Worm (Caenorhabditis elegans) whole organism, L4 larva: Measurements from ENCODE around the gene pitp-1.
A peak's percentile ranks its signal among the peaks of the same experiment; 100 is the strongest.

Source experiments
- F10B5.3 ChIP-seq: sonication (generic microtip); optimal IDR thresholded peaks from 2 replicates; lab custom pipeline; 2016; ENCODE audit warnings: mild to moderate bottlenecking, missing genetic modification characterization, missing compliant biosample characterization
- F26F4.8 ChIP-seq: fragments of 200-800 bp; sonication (Bioruptor generic); conservative IDR thresholded peaks from 2 replicates; pipeline ENCODE4 v1.3.6; 2022; ENCODE audit warnings: missing genetic modification characterization, missing compliant biosample characterization
- F44E2.7 ChIP-seq: fragments of 200-800 bp; sonication (Bioruptor generic); IDR thresholded peaks from 2 replicates; pipeline ENCODE4 v2.1.2; 2022; ENCODE audit warnings: missing genetic modification characterization, missing compliant biosample characterization
- Y48G9A.11 ChIP-seq: fragments of 200-800 bp; sonication (Bioruptor generic); IDR thresholded peaks from 2 replicates; pipeline ENCODE4 v1.3.6; 2022; ENCODE audit warnings: missing genetic modification reagents, missing genetic modification characterization, missing compliant biosample characterization
- aha-1 ChIP-seq: fragments of 150-350 bp; peaks from one replicate; lab custom pipeline; 2014; ENCODE audit warnings: missing biosample characterization, missing genetic modification characterization
- daf-16 ChIP-seq, 3 experiments: sonication (generic microtip); optimal IDR thresholded peaks; 2 replicates each; lab custom pipeline; 2016 to 2017; ENCODE audit warnings: missing genetic modification characterization in 3 of 3, missing genetic modification reagents in 3 of 3, mild to moderate bottlenecking in 2 of 3, missing compliant biosample characterization in 2 of 3, missing biosample characterization in 1 of 3, moderate library complexity in 1 of 3
- dmd-6 ChIP-seq: fragments of 200-800 bp; sonication (Bioruptor generic); IDR thresholded peaks from 2 replicates; pipeline ENCODE4 v1.3.6; 2022; ENCODE audit warnings: missing genetic modification reagents, missing genetic modification characterization, missing compliant biosample characterization
- dmd-8 ChIP-seq: fragments of 200-800 bp; sonication (Bioruptor generic); IDR thresholded peaks from 2 replicates; pipeline ENCODE4 v1.3.6; 2022; ENCODE audit warnings: missing genetic modification characterization, missing compliant biosample characterization
- dmd-9 ChIP-seq: fragments of 200-800 bp; sonication (Bioruptor generic); IDR thresholded peaks from 2 replicates; pipeline ENCODE4 v1.3.6; 2022; ENCODE audit warnings: missing genetic modification reagents, missing genetic modification characterization, missing compliant biosample characterization
- dve-1 ChIP-seq: sonication (generic microtip); optimal IDR thresholded peaks from 2 replicates; lab custom pipeline; 2017; ENCODE audit warnings: antibody characterized with exemption, mild to moderate bottlenecking, missing genetic modification characterization, missing compliant biosample characterization; ENCODE audit not compliant: insufficient read depth
- hlh-11 ChIP-seq: fragments of 200-800 bp; sonication (Bioruptor generic); optimal IDR thresholded peaks from 2 replicates; lab custom pipeline; 2018; ENCODE audit warnings: mild to moderate bottlenecking, missing genetic modification characterization, missing compliant biosample characterization
- hlh-30 ChIP-seq: sonication (generic microtip); optimal IDR thresholded peaks from 2 replicates; lab custom pipeline; 2017; ENCODE audit warnings: antibody characterized with exemption, mild to moderate bottlenecking, missing genetic modification characterization, missing compliant biosample characterization; ENCODE audit not compliant: insufficient read depth
- lin-1 ChIP-seq: fragments of 200-800 bp; sonication (Bioruptor generic); IDR thresholded peaks from 2 replicates; pipeline ENCODE4 v1.3.6; 2022; ENCODE audit warnings: missing genetic modification reagents, missing genetic modification characterization, missing compliant biosample characterization
- lin-38 ChIP-seq: fragments of 200-800 bp; sonication (Bioruptor generic); IDR thresholded peaks from 2 replicates; pipeline ENCODE4 v1.3.6; 2022; ENCODE audit warnings: missing genetic modification reagents, missing genetic modification characterization, missing compliant biosample characterization
- lsy-2 ChIP-seq, 2 experiments: fragments of 150-350 bp in 1 of 2; sonication (generic microtip) in 1 of 2; optimal IDR thresholded peaks; 2 replicates each; lab custom pipeline; 2014 to 2017; ENCODE audit warnings: missing biosample characterization in 2 of 2, missing genetic modification characterization in 2 of 2
- mdl-1 ChIP-seq, 2 experiments: fragments of 150-350 bp in 1 of 2; sonication (generic microtip) in 1 of 2; optimal IDR thresholded peaks; 2 replicates each; lab custom pipeline; 2014 to 2017; ENCODE audit warnings: missing biosample characterization in 2 of 2, missing genetic modification characterization in 2 of 2
- mxl-2 ChIP-seq: fragments of 200-800 bp; sonication (Bioruptor generic); conservative IDR thresholded peaks from 2 replicates; pipeline ENCODE4 v1.3.6; 2022; ENCODE audit warnings: missing genetic modification reagents, missing genetic modification characterization, missing compliant biosample characterization
- mxl-3 ChIP-seq: fragments of 200-800 bp; sonication (Bioruptor generic); optimal IDR thresholded peaks from 2 replicates; lab custom pipeline; 2018; ENCODE audit warnings: mild to moderate bottlenecking, missing genetic modification characterization, missing compliant biosample characterization
- nhr-102 ChIP-seq: sonication (generic microtip); optimal IDR thresholded peaks from 2 replicates; lab custom pipeline; 2016; ENCODE audit warnings: mild to moderate bottlenecking, missing genetic modification characterization, moderate library complexity, missing compliant biosample characterization
- nhr-11 ChIP-seq: fragments of 150-350 bp; optimal IDR thresholded peaks from 2 replicates; lab custom pipeline; 2014; ENCODE audit warnings: missing biosample characterization, missing genetic modification characterization
- nhr-28 ChIP-seq: fragments of 150-350 bp; optimal IDR thresholded peaks from 2 replicates; lab custom pipeline; 2014; ENCODE audit warnings: missing biosample characterization, missing genetic modification characterization
- nhr-48 ChIP-seq: sonication (generic microtip); optimal IDR thresholded peaks from 2 replicates; lab custom pipeline; 2016; ENCODE audit warnings: mild to moderate bottlenecking, missing genetic modification characterization, missing compliant biosample characterization
- nhr-76 ChIP-seq: fragments of 150-350 bp; optimal IDR thresholded peaks from 2 replicates; lab custom pipeline; 2014; ENCODE audit warnings: missing biosample characterization, missing genetic modification characterization
- pha-4 ChIP-seq, 2 experiments: fragments of 150-350 bp in 1 of 2; fragments of 200-800 bp in 1 of 2; sonication (Bioruptor generic) in 1 of 2; IDR thresholded peaks in 1 of 2; optimal IDR thresholded peaks in 1 of 2; 2 replicates each; pipeline versions ENCODE4 v1.3.6 to Lab custom; 2014 to 2022; ENCODE audit warnings: missing genetic modification characterization in 2 of 2, missing genetic modification reagents in 2 of 2, missing biosample characterization in 1 of 2, missing compliant biosample characterization in 1 of 2
- php-3 ChIP-seq: fragments of 200-800 bp; sonication (Bioruptor generic); IDR thresholded peaks from 2 replicates; pipeline ENCODE4 v1.3.6; 2022; ENCODE audit warnings: missing genetic modification reagents, missing genetic modification characterization, missing compliant biosample characterization
- pqm-1 ChIP-seq: sonication (generic microtip); optimal IDR thresholded peaks from 2 replicates; lab custom pipeline; 2017; ENCODE audit warnings: missing biosample characterization, missing genetic modification characterization
- rbr-2 ChIP-seq: sonication (generic microtip); optimal IDR thresholded peaks from 2 replicates; lab custom pipeline; 2016; ENCODE audit warnings: missing genotype, missing genetic modification characterization, missing compliant biosample characterization
- sdz-12 ChIP-seq: fragments of 200-800 bp; sonication (Bioruptor generic); optimal IDR thresholded peaks from 2 replicates; lab custom pipeline; 2018; ENCODE audit warnings: mild to moderate bottlenecking, missing genetic modification characterization, missing compliant biosample characterization
- skn-1 ChIP-seq: fragments of 150-350 bp; optimal IDR thresholded peaks from 2 replicates; lab custom pipeline; 2014; ENCODE audit warnings: missing biosample characterization, missing genetic modification characterization
- spr-1 ChIP-seq: sonication (generic microtip); optimal IDR thresholded peaks from 2 replicates; lab custom pipeline; 2016; ENCODE audit warnings: mild to moderate bottlenecking, missing genetic modification characterization, missing compliant biosample characterization
- unc-62 ChIP-seq, 3 experiments: fragments of 150-350 bp in 1 of 3; sonication (generic microtip); optimal IDR thresholded peaks in 2 of 3; peaks in 1 of 3; 1 replicate in 1 of 3; 2 replicates in 2 of 3; lab custom pipeline; 2014 to 2017; ENCODE audit warnings: missing biosample characterization in 3 of 3, missing genetic modification characterization in 3 of 3, missing genetic modification reagents in 3 of 3, missing genotype in 1 of 3
- ztf-7 ChIP-seq: fragments of 150-350 bp; optimal IDR thresholded peaks from 2 replicates; lab custom pipeline; 2014; ENCODE audit warnings: missing biosample characterization, missing genetic modification characterization

The pitp-1 gene

DNA sequence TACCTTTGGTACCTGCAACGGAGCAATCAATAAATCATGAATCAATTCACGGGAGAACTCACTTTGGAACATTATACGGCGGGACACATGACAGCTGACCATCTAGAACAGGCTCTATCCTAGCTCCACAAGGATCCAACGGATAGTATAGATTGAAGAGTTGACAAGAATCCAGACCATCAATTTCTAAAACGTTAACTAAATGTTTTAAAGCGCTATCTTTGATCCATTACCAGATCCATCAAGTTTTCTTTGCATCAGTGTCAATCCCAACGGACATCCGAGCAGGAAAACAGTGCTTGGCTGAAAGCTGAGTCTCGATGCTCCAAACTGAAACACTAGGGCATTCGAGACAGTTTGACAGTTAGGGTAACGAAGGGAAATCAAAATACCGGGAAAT is 6.2 kb downstream of the pitp-1 start:
- TF ChIP-seq dmd-9 (GFP tag; lab: Robert Waterston, UW): no peak
- TF ChIP-seq nhr-76: no peak
- TF ChIP-seq unc-62 (GFP tag; optimal IDR thresholded peaks at IDR 0.05 in 1 of 2; lab: Kevin White, UChicago): peak in 1 of 2 experiments; percentile 97
- TF ChIP-seq unc-62 (tag; optimal IDR thresholded peaks at IDR 0.05; lab: Kevin White, UChicago): no peak
- no peak for TF ChIP-seq pha-4 (GFP tag; IDR thresholded peaks at IDR 0.05; lab: Robert Waterston, UW)
- no peak for TF ChIP-seq pha-4 (tag; optimal IDR thresholded peaks at IDR 0.05; lab: Kevin White, UChicago)
- TF ChIP-seq, all 104 proteins: peak for 1

DNA sequence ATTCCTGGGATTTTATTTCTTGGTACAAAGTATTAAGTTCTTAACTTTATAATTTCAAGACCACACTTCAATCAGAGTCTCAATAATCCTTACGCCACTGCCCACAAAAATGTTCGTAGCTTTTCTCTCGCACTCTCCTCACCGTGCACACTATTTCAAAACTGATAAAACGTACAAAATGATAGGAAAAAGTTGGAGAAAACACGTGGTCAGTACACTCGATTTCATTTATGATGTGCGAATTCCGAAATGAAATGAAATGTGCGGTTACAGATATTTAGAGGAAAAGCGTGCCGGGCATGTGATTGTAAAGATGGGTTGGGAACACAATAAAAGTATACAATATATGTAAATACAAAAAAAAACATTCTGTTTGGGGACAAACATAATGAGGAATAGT is 9.2 kb downstream of the pitp-1 start:
- TF ChIP-seq nhr-48 (tag; lab: Kevin White, UChicago) (peak; percentile 77), dmd-6 (GFP tag; lab: Robert Waterston, UW) (peak; percentile 92), hlh-30 (tag; lab: Kevin White, UChicago) (peak; percentile 61), mxl-2 (GFP tag; lab: Robert Waterston, UW) (0 out of 2 replicates have a peak, but pooled peaks have one; percentile 21), nhr-28 (tag; lab: Kevin White, UChicago) (peak; percentile 65), pqm-1 (tag; lab: Kevin White, UChicago) (peak; percentile 55), dmd-8 (GFP tag; lab: Robert Waterston, UW) (no peak), mdl-1 (tag; optimal IDR thresholded peaks at IDR 0.05; lab: Kevin White, UChicago) (peak in 1 of 2 experiments; percentile 52), daf-16 (GFP tag; optimal IDR thresholded peaks at IDR 0.05; lab: Kevin White, UChicago) (no peak), daf-16 (tag; optimal IDR thresholded peaks at IDR 0.05; lab: Kevin White, UChicago) (peak; percentile 67), hlh-11 (peak; percentile 74), lsy-2 (tag; optimal IDR thresholded peaks at IDR 0.05; lab: Kevin White, UChicago) (peak in 1 of 2 experiments; percentile 18), aha-1 (peak; percentile 71), dve-1 (tag; lab: Kevin White, UChicago) (peak; percentile 85), mxl-3 (GFP tag; lab: Kevin White, UChicago) (peak; percentile 79), sdz-12 (GFP tag; lab: Kevin White, UChicago) (no peak), lin-1 (GFP tag; lab: Robert Waterston, UW) (0 out of 2 replicates have a peak, but pooled peaks have one; percentile 50), spr-1 (tag; lab: Kevin White, UChicago) (no peak), F10B5.3 (tag; lab: Kevin White, UChicago) (no peak), ztf-7 (no peak), nhr-102 (tag; lab: Kevin White, UChicago) (peak; percentile 20), php-3 (GFP tag; lab: Robert Waterston, UW) (peak; percentile 52; the same call in 1 of the 2 replicates), Y48G9A.11 (GFP tag; lab: Robert Waterston, UW) (no peak)

DNA sequence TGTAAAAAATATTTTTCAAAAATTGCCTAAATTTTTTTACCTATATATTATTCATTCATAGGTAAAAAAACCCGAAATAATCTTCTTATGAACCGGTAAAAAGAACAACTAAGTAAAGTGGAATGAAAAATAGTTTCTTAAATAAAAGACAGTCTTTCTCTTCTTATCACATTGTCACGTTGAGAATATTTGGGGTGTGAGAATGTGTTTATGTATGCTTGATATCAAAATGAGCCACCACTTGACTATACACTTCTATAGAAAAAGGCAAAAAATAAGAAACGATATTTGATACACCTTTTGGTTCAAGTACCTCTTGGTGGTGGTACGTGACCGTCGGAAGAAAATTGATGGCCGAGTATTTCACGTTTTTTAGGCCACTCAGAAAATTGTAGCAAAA is 10.1 kb downstream of the pitp-1 start, which contains the start of gene hmit-1.3:
TSS of gene hmit-1.3 (minus strand) at position 103 of the 400 bp plus-strand sequence.
- TF ChIP-seq pqm-1 (tag; lab: Kevin White, UChicago) (peak; percentile 20), daf-16 (GFP tag; optimal IDR thresholded peaks at IDR 0.05; lab: Kevin White, UChicago) (no peak), daf-16 (tag; optimal IDR thresholded peaks at IDR 0.05; lab: Kevin White, UChicago) (peak; percentile 71), mdl-1 (tag; optimal IDR thresholded peaks at IDR 0.05; lab: Kevin White, UChicago) (no peak), nhr-28 (tag; lab: Kevin White, UChicago) (peak; percentile 25), hlh-11 (peak; percentile 18), skn-1 (tag; lab: Kevin White, UChicago) (no peak), hlh-30 (tag; lab: Kevin White, UChicago) (peak; percentile 57), F26F4.8 (GFP tag; lab: Robert Waterston, UW) (no peak), lin-38 (GFP tag; lab: Robert Waterston, UW) (no peak), nhr-11 (tag; lab: Kevin White, UChicago) (no peak), sdz-12 (GFP tag; lab: Kevin White, UChicago) (no peak), dmd-6 (GFP tag; lab: Robert Waterston, UW) (0 out of 2 replicates have a peak, but pooled peaks have one; percentile 15), rbr-2 (tag; lab: Kevin White, UChicago) (no peak), F44E2.7 (no peak), aha-1 (peak; percentile 86), lin-1 (GFP tag; lab: Robert Waterston, UW) (no peak), dve-1 (tag; lab: Kevin White, UChicago) (peak; percentile 17)
